Fruit fly (Drosophila melanogaster) whole organism, embryonic: ENCODE measurements around the gene CG43760.
A peak's percentile ranks its signal among the peaks of the same experiment; 100 is the strongest.

Experiments
- Atf3 ChIP-seq: fragments of 200-800 bp; sonication (Bioruptor generic); optimal IDR thresholded peaks from 3 replicates; lab custom pipeline; 2016; ENCODE audit warnings: missing biosample characterization, missing genetic modification characterization
- Bgb ChIP-seq: fragments of 200-800 bp; sonication (Bioruptor generic); IDR thresholded peaks from 2 replicates; pipeline ENCODE4 v1.3.6; 2022; ENCODE audit warnings: missing biosample characterization, missing genetic modification characterization; ENCODE audit not compliant: partially characterized antibody
- CG10979 ChIP-seq: fragments of 200-800 bp; sonication (Bioruptor generic); optimal IDR thresholded peaks from 2 replicates; lab custom pipeline; 2018; ENCODE audit warnings: missing biosample characterization, mild to moderate bottlenecking, missing genetic modification characterization, moderate library complexity
- CG13287 ChIP-seq: fragments of 200-800 bp; sonication (Bioruptor generic); IDR thresholded peaks from 2 replicates; pipeline ENCODE4 v1.3.6; 2022; ENCODE audit warnings: missing biosample characterization, missing genetic modification characterization; ENCODE audit not compliant: partially characterized antibody
- CG15696 ChIP-seq: fragments of 200-800 bp; sonication (Bioruptor generic); optimal IDR thresholded peaks from 2 replicates; lab custom pipeline; 2019; ENCODE audit warnings: missing biosample characterization, mild to moderate bottlenecking, missing genetic modification characterization, moderate library complexity
- CG16813 ChIP-seq: fragments of 200-800 bp; sonication (Bioruptor generic); IDR thresholded peaks from 3 replicates; pipeline ENCODE4 v1.3.6; 2022; ENCODE audit warnings: missing biosample characterization, missing genetic modification characterization; ENCODE audit not compliant: partially characterized antibody
- CG17568 ChIP-seq: fragments of 200-800 bp; sonication (Bioruptor generic); optimal IDR thresholded peaks from 2 replicates; lab custom pipeline; 2018; ENCODE audit warnings: missing biosample characterization, mild to moderate bottlenecking, missing genetic modification characterization, moderate library complexity
- CG17802 ChIP-seq: fragments of 200-800 bp; sonication (Bioruptor generic); optimal IDR thresholded peaks from 2 replicates; lab custom pipeline; 2018; ENCODE audit warnings: missing biosample characterization, mild to moderate bottlenecking, missing genetic modification characterization, moderate library complexity
- CG2116 ChIP-seq: fragments of 200-800 bp; sonication (Bioruptor generic); optimal IDR thresholded peaks from 3 replicates; lab custom pipeline; 2018; ENCODE audit warnings: missing biosample characterization, mild to moderate bottlenecking, missing genetic modification characterization
- CG4360 ChIP-seq: fragments of 200-800 bp; sonication (Bioruptor generic); IDR thresholded peaks from 2 replicates; pipeline ENCODE4 v1.3.6; 2022; ENCODE audit warnings: missing biosample characterization, missing genetic modification characterization
- CG4617 ChIP-seq: fragments of 200-800 bp; sonication (Bioruptor generic); optimal IDR thresholded peaks from 3 replicates; lab custom pipeline; 2016; ENCODE audit warnings: missing biosample characterization, missing genetic modification characterization, borderline replicate concordance
- CG4707 ChIP-seq: fragments of 200-800 bp; sonication (Bioruptor generic); optimal IDR thresholded peaks from 2 replicates; lab custom pipeline; 2018; ENCODE audit warnings: missing biosample characterization, mild to moderate bottlenecking, missing genetic modification characterization, moderate library complexity
- CG4730 ChIP-seq: fragments of 200-800 bp; sonication (Bioruptor generic); IDR thresholded peaks from 2 replicates; pipeline ENCODE4 v1.3.6; 2022; ENCODE audit warnings: missing biosample characterization, missing genetic modification characterization
- CG5180 ChIP-seq: fragments of 200-800 bp; sonication (Bioruptor generic); optimal IDR thresholded peaks from 3 replicates; lab custom pipeline; 2017; ENCODE audit warnings: missing biosample characterization, missing genetic modification characterization, mild to moderate bottlenecking, moderate library complexity, missing genetic modification reagents
- CTCF ChIP-seq: fragments of 200-800 bp; sonication (Bioruptor generic); optimal IDR thresholded peaks from 2 replicates; lab custom pipeline; 2017; ENCODE audit warnings: missing biosample characterization, mild to moderate bottlenecking, missing genetic modification characterization, moderate library complexity
- Dek ChIP-seq: fragments of 200-800 bp; sonication (Bioruptor generic); optimal IDR thresholded peaks from 3 replicates; lab custom pipeline; 2019; ENCODE audit warnings: missing biosample characterization, mild to moderate bottlenecking, missing genetic modification characterization, moderate library complexity
- Dll ChIP-seq: fragments of 200-800 bp; sonication (Bioruptor generic); IDR thresholded peaks from 4 replicates; pipeline ENCODE4 v1.3.6; 2022; ENCODE audit warnings: missing biosample characterization, missing genetic modification characterization; ENCODE audit not compliant: partially characterized antibody
- Doc2 ChIP-seq: fragments of 200-800 bp; sonication (Bioruptor generic); IDR thresholded peaks from 2 replicates; pipeline ENCODE4 v1.3.6; 2022; ENCODE audit warnings: missing biosample characterization, missing genetic modification characterization
- Dref ChIP-seq: fragments of 200-800 bp; sonication (Bioruptor generic); IDR thresholded peaks from 2 replicates; pipeline ENCODE4 v1.3.6; 2022; ENCODE audit warnings: missing biosample characterization, missing genetic modification characterization
- ERR ChIP-seq: fragments of 200-800 bp; sonication (Bioruptor generic); optimal IDR thresholded peaks from 2 replicates; lab custom pipeline; 2016; ENCODE audit warnings: missing biosample characterization, missing genetic modification characterization
- Eip74EF ChIP-seq, 2 experiments: fragments of 200-800 bp in 1 of 2; fragments of >200 bp in 1 of 2; sonication (Bioruptor generic) in 1 of 2; optimal IDR thresholded peaks; 2 replicates each; lab custom pipeline; 2017 to 2019; ENCODE audit warnings: missing biosample characterization in 2 of 2, missing genetic modification characterization in 2 of 2, mild to moderate bottlenecking in 1 of 2, moderate library complexity in 1 of 2
- Ets65A ChIP-seq: fragments of 200-800 bp; sonication (Bioruptor generic); peaks from one replicate; lab custom pipeline; 2016; ENCODE audit warnings: missing biosample characterization, missing genetic modification characterization
- Gsc ChIP-seq: fragments of 200-800 bp; sonication (Bioruptor generic); IDR thresholded peaks from 2 replicates; pipeline ENCODE4 v1.3.6; 2022; ENCODE audit warnings: missing biosample characterization, missing genetic modification characterization
- Hmr ChIP-seq: fragments of 200-800 bp; sonication (Bioruptor generic); optimal IDR thresholded peaks from 3 replicates; lab custom pipeline; 2017; ENCODE audit warnings: mild to moderate bottlenecking, missing biosample characterization, missing genetic modification reagents, missing genetic modification characterization
- Myb ChIP-seq: fragments of 200-800 bp; sonication (Bioruptor generic); optimal IDR thresholded peaks from 2 replicates; lab custom pipeline; 2016; ENCODE audit warnings: missing biosample characterization, missing genetic modification characterization
- NC2β ChIP-seq: fragments of 200-800 bp; sonication (Bioruptor generic); optimal IDR thresholded peaks from 2 replicates; lab custom pipeline; 2016; ENCODE audit warnings: missing biosample characterization, missing genetic modification characterization
- Oaz ChIP-seq: fragments of 200-800 bp; sonication (Bioruptor generic); IDR thresholded peaks from 2 replicates; pipeline ENCODE4 v1.3.6; 2022; ENCODE audit warnings: missing biosample characterization, missing genetic modification characterization
- Opbp ChIP-seq: fragments of 200-800 bp; sonication (Bioruptor generic); IDR thresholded peaks from 3 replicates; pipeline ENCODE4 v1.3.6; 2022; ENCODE audit warnings: missing biosample characterization, missing genetic modification characterization; ENCODE audit not compliant: partially characterized antibody
- Poxn ChIP-seq: fragments of 200-800 bp; sonication (Bioruptor generic); IDR thresholded peaks from 2 replicates; pipeline ENCODE4 v1.3.6; 2022; ENCODE audit warnings: missing biosample characterization, missing genetic modification characterization
- Xrp1 ChIP-seq: fragments of 200-800 bp; sonication (Bioruptor generic); IDR thresholded peaks from 2 replicates; pipeline ENCODE4 v1.3.6; 2022; ENCODE audit warnings: missing biosample characterization, missing genetic modification characterization
- bigmax ChIP-seq: fragments of 200-800 bp; sonication (Bioruptor generic); optimal IDR thresholded peaks from 2 replicates; lab custom pipeline; 2018; ENCODE audit warnings: missing biosample characterization, mild to moderate bottlenecking, missing genetic modification characterization
- dan ChIP-seq: fragments of 200-800 bp; sonication (Bioruptor generic); IDR thresholded peaks from 2 replicates; pipeline ENCODE4 v1.3.6; 2022; ENCODE audit warnings: missing biosample characterization, missing genetic modification characterization
- ems ChIP-seq: fragments of 200-800 bp; sonication (Bioruptor generic); optimal IDR thresholded peaks from 3 replicates; lab custom pipeline; 2016; ENCODE audit warnings: missing biosample characterization, missing genetic modification characterization
- eve ChIP-seq, 2 experiments: fragments of >200 bp; optimal IDR thresholded peaks; 2 replicates each; lab custom pipeline; 2017; ENCODE audit warnings: missing biosample characterization in 2 of 2, missing genetic modification characterization in 2 of 2
- grn ChIP-seq: fragments of 200-800 bp; sonication (Bioruptor generic); optimal IDR thresholded peaks from 3 replicates; lab custom pipeline; 2017; ENCODE audit warnings: missing biosample characterization, missing genetic modification characterization
- hbn ChIP-seq: fragments of 200-800 bp; sonication (Bioruptor generic); IDR thresholded peaks from 2 replicates; pipeline ENCODE4 v1.3.6; 2022; ENCODE audit warnings: missing biosample characterization, missing genetic modification characterization; ENCODE audit not compliant: partially characterized antibody
- inv ChIP-seq: fragments of 200-800 bp; sonication (Bioruptor generic); IDR thresholded peaks from 2 replicates; pipeline ENCODE4 v1.3.6; 2022; ENCODE audit warnings: missing biosample characterization, missing genetic modification characterization; ENCODE audit not compliant: partially characterized antibody
- jumu ChIP-seq: fragments of 200-800 bp; sonication (Bioruptor generic); optimal IDR thresholded peaks from 3 replicates; lab custom pipeline; 2016; ENCODE audit warnings: missing biosample characterization, missing genetic modification characterization
- nerfin-2 ChIP-seq: fragments of 200-800 bp; sonication (Bioruptor generic); IDR thresholded peaks from 2 replicates; pipeline ENCODE4 v1.3.6; 2022; ENCODE audit warnings: missing biosample characterization, missing genetic modification characterization; ENCODE audit not compliant: partially characterized antibody
- pb ChIP-seq: fragments of 200-800 bp; sonication (Bioruptor generic); optimal IDR thresholded peaks from 3 replicates; lab custom pipeline; 2016; ENCODE audit warnings: missing biosample characterization, missing genetic modification characterization
- prd ChIP-seq, 3 experiments: fragments of >200 bp in 2 of 3; fragments of 200-800 bp in 1 of 3; sonication (Bioruptor generic) in 1 of 3; optimal IDR thresholded peaks in 2 of 3; IDR thresholded peaks in 1 of 3; 2 replicates in 2 of 3; 3 replicates in 1 of 3; pipeline versions ENCODE4 v1.3.6 to Lab custom; 2017 to 2022; ENCODE audit warnings: missing biosample characterization in 1 of 3, missing genetic modification characterization in 1 of 3
- ranshi ChIP-seq: fragments of 200-800 bp; sonication (Bioruptor generic); IDR thresholded peaks from 2 replicates; pipeline ENCODE4 v1.3.6; 2022; ENCODE audit warnings: missing biosample characterization, missing genetic modification characterization
- salm ChIP-seq: fragments of 200-800 bp; sonication (Bioruptor generic); optimal IDR thresholded peaks from 2 replicates; lab custom pipeline; 2018; ENCODE audit warnings: missing biosample characterization, mild to moderate bottlenecking, missing genetic modification characterization
- sim ChIP-seq: fragments of 200-800 bp; sonication (Bioruptor generic); IDR thresholded peaks from 2 replicates; pipeline ENCODE4 v1.3.6; 2022; ENCODE audit warnings: missing biosample characterization, missing genetic modification characterization
- sisA ChIP-seq: fragments of 200-800 bp; sonication (Bioruptor generic); IDR thresholded peaks from 2 replicates; pipeline ENCODE4 v1.3.6; 2022; ENCODE audit warnings: missing biosample characterization, missing genetic modification characterization
- sna ChIP-seq: fragments of 200-800 bp; sonication (Bioruptor generic); IDR thresholded peaks from 2 replicates; pipeline ENCODE4 v1.3.6; 2022; ENCODE audit warnings: missing biosample characterization, missing genetic modification characterization; ENCODE audit not compliant: partially characterized antibody
- so ChIP-seq: fragments of 200-800 bp; sonication (Bioruptor generic); IDR thresholded peaks from 3 replicates; pipeline ENCODE4 v1.3.6; 2022; ENCODE audit warnings: missing biosample characterization, missing genetic modification characterization
- sob ChIP-seq: fragments of 200-800 bp; sonication (Bioruptor generic); IDR thresholded peaks from 2 replicates; pipeline ENCODE4 v1.3.6; 2022; ENCODE audit warnings: missing biosample characterization, missing genetic modification characterization
- sr ChIP-seq: fragments of 200-800 bp; sonication (Bioruptor generic); IDR thresholded peaks from 3 replicates; pipeline ENCODE4 v1.3.6; 2022; ENCODE audit warnings: missing biosample characterization, missing genetic modification characterization
- ttk ChIP-seq: fragments of 200-800 bp; sonication (Bioruptor generic); IDR thresholded peaks from 2 replicates; pipeline ENCODE4 v2.1.2; 2022; ENCODE audit warnings: missing biosample characterization, missing genetic modification characterization
- vnd ChIP-seq: fragments of 200-800 bp; sonication (Bioruptor generic); IDR thresholded peaks from 3 replicates; pipeline ENCODE4 v1.3.6; 2022; ENCODE audit warnings: missing biosample characterization, missing genetic modification characterization; ENCODE audit not compliant: partially characterized antibody

The CG43760 gene

DNA sequence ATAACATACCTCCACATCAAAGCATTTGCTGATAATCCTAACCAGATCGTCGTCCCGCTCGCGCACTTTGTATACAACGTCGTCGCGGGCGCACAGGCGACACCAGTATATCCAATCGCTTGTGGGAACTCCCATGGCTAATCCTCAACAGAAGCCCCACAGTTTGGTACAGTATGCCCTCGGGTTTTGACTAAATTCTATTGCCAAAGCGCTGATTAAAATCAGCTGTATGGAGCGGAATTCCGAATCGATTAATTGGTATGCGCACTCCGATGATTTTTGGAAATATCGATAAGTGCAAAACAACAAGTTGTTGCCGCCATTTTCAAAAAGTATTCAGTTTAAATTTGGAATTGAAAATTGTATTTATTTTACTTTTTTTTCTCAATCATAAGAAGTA is 8.6 kb downstream of the CG43760 start, which contains the start of gene wek:
wek (minus strand) TSS at position 253 of the 400 bp plus-strand sequence.
- peak; percentile 70; the same call in 2 of the 3 replicates for TF ChIP-seq Opbp
- TF ChIP-seq CG4707, result no peak
- no peak for TF ChIP-seq CG17568
- TF ChIP-seq Myb, result peak; percentile 26
- no peak for TF ChIP-seq Ets65A (GFP tag; lab: Kevin White, UChicago)
- peak; percentile 79 for TF ChIP-seq CG2116 (GFP tag; lab: Kevin White, UChicago)
- TF ChIP-seq vnd (GFP tag; lab: Robert Waterston, UW), result peak; percentile 60; the same call in 2 of the 3 replicates
- no peak for TF ChIP-seq Gsc (GFP tag; lab: Robert Waterston, UW)
- TF ChIP-seq prd (optimal IDR thresholded peaks at IDR 0.05; lab: Kevin White, UChicago), result no peak
- TF ChIP-seq prd (GFP tag; IDR thresholded peaks at IDR 0.05; lab: Robert Waterston, UW), result no peak
- TF ChIP-seq Dek (tag; lab: Kevin White, UChicago), result no peak
- TF ChIP-seq ems (GFP tag; lab: Kevin White, UChicago), result no peak
- no peak for TF ChIP-seq CTCF (GFP tag; lab: Kevin White, UChicago)
- TF ChIP-seq Dref, result peak; percentile 83
- TF ChIP-seq grn (GFP tag; lab: Kevin White, UChicago), result peak; percentile 88
- TF ChIP-seq CG5180, result no peak
- TF ChIP-seq Eip74EF (GFP tag; optimal IDR thresholded peaks at IDR 0.05; lab: Kevin White, UChicago), result no peak
- TF ChIP-seq hbn (GFP tag; lab: Robert Waterston, UW), result peak; percentile 69
- no peak for TF ChIP-seq ERR
- TF ChIP-seq eve (GFP tag; optimal IDR thresholded peaks at IDR 0.05; lab: Kevin White, UChicago), result no peak
- TF ChIP-seq sisA, result no peak
- peak; percentile 84 for TF ChIP-seq CG13287 (GFP tag; lab: Robert Waterston, UW)
- TF ChIP-seq pb (GFP tag; lab: Kevin White, UChicago), result no peak
- TF ChIP-seq Dll (GFP tag; lab: Robert Waterston, UW), result peak; percentile 83
- TF ChIP-seq so (GFP tag; lab: Robert Waterston, UW), result no peak
- TF ChIP-seq nerfin-2 (GFP tag; lab: Robert Waterston, UW), result peak; percentile 84
- no peak for TF ChIP-seq CG10979 (tag; lab: Kevin White, UChicago)
- no peak for TF ChIP-seq Hmr
- TF ChIP-seq inv (GFP tag; lab: Robert Waterston, UW), result peak; percentile 53
- TF ChIP-seq Xrp1 (GFP tag; lab: Robert Waterston, UW), result no peak
- peak; percentile 41 for TF ChIP-seq CG4617
- TF ChIP-seq jumu (GFP tag; lab: Kevin White, UChicago), result no peak
- TF ChIP-seq salm, result no peak
- TF ChIP-seq ranshi (GFP tag; lab: Robert Waterston, UW), result no peak
- TF ChIP-seq sim (GFP tag; lab: Robert Waterston, UW), result no peak
- TF ChIP-seq CG4730 (GFP tag; lab: Robert Waterston, UW), result no peak
- no peak for TF ChIP-seq dan
- TF ChIP-seq NC2β (GFP tag; lab: Kevin White, UChicago), result no peak
- TF ChIP-seq CG15696 (tag; lab: Kevin White, UChicago), result no peak
- no peak for TF ChIP-seq CG4360 (GFP tag; lab: Robert Waterston, UW)
- TF ChIP-seq CG16813 (GFP tag; lab: Robert Waterston, UW), result peak; percentile 65
- TF ChIP-seq ttk, result no peak
- peak; percentile 88 for TF ChIP-seq CG17802 (tag; lab: Kevin White, UChicago)
- TF ChIP-seq sob (GFP tag; lab: Robert Waterston, UW), result no peak
- TF ChIP-seq sr (GFP tag; lab: Robert Waterston, UW), result no peak
- TF ChIP-seq sna (GFP tag; lab: Robert Waterston, UW), result peak; percentile 48; the same call in 1 of the 2 replicates
- TF ChIP-seq Atf3 (GFP tag; lab: Kevin White, UChicago), result no peak
- TF ChIP-seq Doc2, result no peak
- TF ChIP-seq Bgb, result peak; percentile 74
- no peak for TF ChIP-seq Poxn
- no peak for TF ChIP-seq Oaz (GFP tag; lab: Robert Waterston, UW)
- no peak for TF ChIP-seq bigmax (GFP tag; lab: Kevin White, UChicago)
